Fruit fly (Drosophila melanogaster) whole organism, adult: ENCODE measurements around the gene Sf3b5.

ENCODE experiments used
- CG11617 ChIP-seq: fragments of 200-800 bp; sonication (Bioruptor generic); optimal IDR thresholded peaks from 2 replicates; lab custom pipeline; 2017; ENCODE audit warnings: mild to moderate bottlenecking, missing biosample characterization, missing genetic modification reagents, missing genetic modification characterization
- CG12768 ChIP-seq: fragments of 200-800 bp; sonication (Bioruptor generic); optimal IDR thresholded peaks from 2 replicates; lab custom pipeline; 2017; ENCODE audit warnings: missing biosample characterization, missing genetic modification characterization, mild to moderate bottlenecking, moderate library complexity, missing genetic modification reagents
- CG14711 ChIP-seq: fragments of 200-800 bp; sonication (Bioruptor generic); optimal IDR thresholded peaks from 2 replicates; lab custom pipeline; 2018; ENCODE audit warnings: missing biosample characterization, mild to moderate bottlenecking, missing genetic modification characterization, moderate library complexity
- CG1620 ChIP-seq: fragments of 200-800 bp; sonication (Bioruptor generic); optimal IDR thresholded peaks from 2 replicates; lab custom pipeline; 2016; ENCODE audit warnings: missing biosample characterization, missing genetic modification characterization
- CG33017 ChIP-seq: fragments of 200-800 bp; sonication (Bioruptor generic); optimal IDR thresholded peaks from 2 replicates; lab custom pipeline; 2018; ENCODE audit warnings: missing biosample characterization, mild to moderate bottlenecking, missing genetic modification characterization, moderate library complexity
- CG5204 ChIP-seq: fragments of 200-800 bp; sonication (Bioruptor generic); optimal IDR thresholded peaks from 2 replicates; lab custom pipeline; 2016; ENCODE audit warnings: missing biosample characterization, missing genetic modification characterization
- CG7045 ChIP-seq: fragments of 200-800 bp; sonication (Bioruptor generic); optimal IDR thresholded peaks from 2 replicates; lab custom pipeline; 2017; ENCODE audit warnings: missing biosample characterization, mild to moderate bottlenecking, missing genetic modification characterization
- CG7101 ChIP-seq: fragments of 200-800 bp; sonication (Bioruptor generic); optimal IDR thresholded peaks from 2 replicates; lab custom pipeline; 2018; ENCODE audit warnings: missing biosample characterization, mild to moderate bottlenecking, missing genetic modification characterization, moderate library complexity
- Clk ChIP-seq: fragments of 200-800 bp; sonication (Bioruptor generic); optimal IDR thresholded peaks from 2 replicates; lab custom pipeline; 2017; ENCODE audit warnings: missing biosample characterization, missing genetic modification characterization
- Crg-1 ChIP-seq: fragments of 200-800 bp; sonication (Bioruptor generic); optimal IDR thresholded peaks from 2 replicates; lab custom pipeline; 2016; ENCODE audit warnings: missing biosample characterization, missing genetic modification characterization
- Hr96 ChIP-seq: fragments of 200-800 bp; sonication (Bioruptor generic); optimal IDR thresholded peaks from 2 replicates; lab custom pipeline; 2016; ENCODE audit warnings: missing biosample characterization, missing genetic modification characterization
- Mnt ChIP-seq: fragments of 200-800 bp; sonication (Bioruptor generic); optimal IDR thresholded peaks from 2 replicates; lab custom pipeline; 2016; ENCODE audit warnings: missing biosample characterization, mild to moderate bottlenecking, missing genetic modification characterization
- bab1 ChIP-seq: fragments of 200-800 bp; sonication (Bioruptor generic); optimal IDR thresholded peaks from 3 replicates; lab custom pipeline; 2019; ENCODE audit warnings: missing biosample characterization, mild to moderate bottlenecking, missing genetic modification characterization, moderate library complexity
- cic ChIP-seq: fragments of 200-800 bp; sonication (Bioruptor generic); optimal IDR thresholded peaks from 2 replicates; lab custom pipeline; 2017; ENCODE audit warnings: missing biosample characterization, mild to moderate bottlenecking, missing genetic modification characterization, moderate library complexity
- cnc ChIP-seq, 2 experiments: fragments of >200 bp; optimal IDR thresholded peaks; 2 replicates each; lab custom pipeline; 2017
- kay ChIP-seq: fragments of 200-800 bp; sonication (Bioruptor generic); peaks from one replicate; lab custom pipeline; 2016; ENCODE audit warnings: missing biosample characterization, missing genetic modification characterization, borderline replicate concordance
- ovo ChIP-seq: fragments of 200-800 bp; sonication (Bioruptor generic); optimal IDR thresholded peaks from 2 replicates; lab custom pipeline; 2016; ENCODE audit warnings: missing biosample characterization, missing genetic modification characterization
- pad ChIP-seq: fragments of 200-800 bp; sonication (Bioruptor generic); optimal IDR thresholded peaks from 3 replicates; lab custom pipeline; 2017; ENCODE audit warnings: missing biosample characterization, missing genetic modification characterization, mild to moderate bottlenecking, moderate library complexity, missing genetic modification reagents
- tj ChIP-seq: fragments of 200-800 bp; sonication (Bioruptor generic); optimal IDR thresholded peaks from 3 replicates; lab custom pipeline; 2017; ENCODE audit warnings: missing biosample characterization, mild to moderate bottlenecking, missing genetic modification characterization, moderate library complexity
- toe ChIP-seq: fragments of 200-800 bp; sonication (Bioruptor generic); optimal IDR thresholded peaks from 2 replicates; lab custom pipeline; 2016; ENCODE audit warnings: missing biosample characterization, missing genetic modification characterization

Sf3b5 gene

dm6 chr3R:8984141-8984540 is 31.0 kb downstream of the Sf3b5 start, which contains the start of gene RagA-B:
RagA-B (minus strand) TSS chr3R:8984315.
- TF ChIP-seq ovo (GFP tag; lab: Kevin White, UChicago) (no peak), Clk (GFP tag; lab: Kevin White, UChicago) (no peak), pad (GFP tag; lab: Kevin White, UChicago) (no peak), cnc (optimal IDR thresholded peaks at IDR 0.05; lab: Kevin White, UChicago) (no peak), CG5204 (no peak), CG11617 (no peak), CG1620 (no peak), CG14711 (no peak)

- TF ChIP-seq toe (GFP tag; lab: Kevin White, UChicago) (no peak), CG7045 (GFP tag; lab: Kevin White, UChicago) (no peak), ovo (GFP tag; lab: Kevin White, UChicago) (no peak), tj (GFP tag; lab: Kevin White, UChicago) (no peak), CG11617 (no peak), pad (GFP tag; lab: Kevin White, UChicago) (no peak), CG7101 (tag; lab: Kevin White, UChicago) (no peak), kay (GFP tag; lab: Kevin White, UChicago) (no peak), CG33017 (tag; lab: Kevin White, UChicago) (no peak), bab1 (no peak), CG1620 (no peak)
Measured at dm6 chr3R:8981209-8981996, 33.7 kb downstream of the Sf3b5 start.

dm6 chr3R:8980776-8981165 is 34.4 kb downstream of the Sf3b5 start, which contains the start of gene CAHbeta:
CAHbeta (plus strand) TSS chr3R:8980860.
- TF ChIP-seq CG7045 (GFP tag; lab: Kevin White, UChicago) (peak; percentile 44), Mnt (GFP tag; lab: Kevin White, UChicago) (peak; percentile 50), CG5204 (no peak), Crg-1 (GFP tag; lab: Kevin White, UChicago) (no peak), CG33017 (tag; lab: Kevin White, UChicago) (no peak), tj (GFP tag; lab: Kevin White, UChicago) (no peak), Clk (GFP tag; lab: Kevin White, UChicago) (no peak), Hr96 (GFP tag; lab: Kevin White, UChicago) (peak; percentile 53), cnc (optimal IDR thresholded peaks at IDR 0.05; lab: Kevin White, UChicago) (no peak), cic (GFP tag; lab: Kevin White, UChicago) (peak; percentile 32), CG14711 (peak; percentile 11), CG12768 (GFP tag; lab: Kevin White, UChicago) (peak; percentile 67), CG11617 (peak; percentile 32), ovo (GFP tag; lab: Kevin White, UChicago) (no peak), CG7101 (tag; lab: Kevin White, UChicago) (peak; percentile 9), bab1 (peak; percentile 57), kay (GFP tag; lab: Kevin White, UChicago) (peak; percentile 95), toe (GFP tag; lab: Kevin White, UChicago) (no peak), pad (GFP tag; lab: Kevin White, UChicago) (peak; percentile 34), CG1620 (no peak)

- TF ChIP-seq cic (GFP tag; lab: Kevin White, UChicago), result no peak
- TF ChIP-seq toe (GFP tag; lab: Kevin White, UChicago), result peak; percentile 28
- no peak for TF ChIP-seq Crg-1 (GFP tag; lab: Kevin White, UChicago)
- TF ChIP-seq bab1, result no peak
- no peak for TF ChIP-seq CG7045 (GFP tag; lab: Kevin White, UChicago)
- no peak for TF ChIP-seq CG14711
- no peak for TF ChIP-seq Hr96 (GFP tag; lab: Kevin White, UChicago)
- no peak for TF ChIP-seq CG5204
- no peak for TF ChIP-seq kay (GFP tag; lab: Kevin White, UChicago)
- TF ChIP-seq tj (GFP tag; lab: Kevin White, UChicago), result no peak
- no peak for TF ChIP-seq ovo (GFP tag; lab: Kevin White, UChicago)
- TF ChIP-seq pad (GFP tag; lab: Kevin White, UChicago), result no peak
- TF ChIP-seq CG12768 (GFP tag; lab: Kevin White, UChicago), result peak; percentile 39
- TF ChIP-seq cnc (optimal IDR thresholded peaks at IDR 0.05; lab: Kevin White, UChicago), result no peak
- no peak for TF ChIP-seq CG11617
- TF ChIP-seq CG33017 (tag; lab: Kevin White, UChicago), result no peak
- no peak for TF ChIP-seq Clk (GFP tag; lab: Kevin White, UChicago)
Measured at dm6 chr3R:8979850-8980775, 35.0 kb downstream of the Sf3b5 start.

DNA sequence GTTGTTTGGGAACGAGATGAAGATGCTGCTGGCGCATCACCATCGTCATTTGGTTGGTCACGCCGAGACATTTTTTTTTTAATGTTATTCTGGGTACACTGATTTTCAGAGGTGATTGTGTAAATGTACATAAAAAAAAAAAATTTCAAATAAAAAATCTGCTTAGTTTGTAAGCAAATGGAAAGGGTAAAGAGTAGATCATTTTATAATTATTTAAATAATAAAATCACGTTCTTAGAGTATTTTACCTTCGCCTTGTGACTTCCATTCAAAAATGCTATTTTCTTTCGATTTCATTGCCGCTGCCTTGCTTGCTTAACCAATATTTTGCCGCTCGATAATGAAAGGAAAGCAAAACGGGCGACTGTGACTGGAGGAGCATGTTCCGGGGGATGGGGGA is 36.4 kb downstream of the Sf3b5 start:
- TF ChIP-seq CG12768 (GFP tag; lab: Kevin White, UChicago) (no peak), kay (GFP tag; lab: Kevin White, UChicago) (no peak), pad (GFP tag; lab: Kevin White, UChicago) (no peak), Mnt (GFP tag; lab: Kevin White, UChicago) (no peak), CG1620 (no peak), bab1 (no peak), Clk (GFP tag; lab: Kevin White, UChicago) (no peak), CG5204 (no peak), CG33017 (tag; lab: Kevin White, UChicago) (no peak), CG7045 (GFP tag; lab: Kevin White, UChicago) (no peak), Crg-1 (GFP tag; lab: Kevin White, UChicago) (no peak), tj (GFP tag; lab: Kevin White, UChicago) (no peak), ovo (GFP tag; lab: Kevin White, UChicago) (no peak), cnc (optimal IDR thresholded peaks at IDR 0.05; lab: Kevin White, UChicago) (no peak), cic (GFP tag; lab: Kevin White, UChicago) (no peak), CG14711 (no peak), Hr96 (GFP tag; lab: Kevin White, UChicago) (no peak)
